Worm (Caenorhabditis elegans) whole organism, late embryonic: ENCODE data around the gene daf-31.

ENCODE experiments used
- F13H6.1 ChIP-seq: sonication (generic microtip); optimal IDR thresholded peaks from 2 replicates; lab custom pipeline; 2016; ENCODE audit warnings: missing genetic modification characterization, missing compliant biosample characterization
- K02D7.2 ChIP-seq: sonication (generic microtip); optimal IDR thresholded peaks from 2 replicates; lab custom pipeline; 2017; ENCODE audit warnings: mild to moderate bottlenecking, missing genetic modification characterization, missing compliant biosample characterization
- K09A11.1 ChIP-seq: sonication (generic microtip); optimal IDR thresholded peaks from 2 replicates; lab custom pipeline; 2017; ENCODE audit warnings: antibody characterized with exemption, mild to moderate bottlenecking, missing genetic modification characterization, missing compliant biosample characterization; ENCODE audit not compliant: insufficient read depth
- T23F11.4 ChIP-seq: fragments of 200-800 bp; sonication (Bioruptor generic); optimal IDR thresholded peaks from 2 replicates; lab custom pipeline; 2018; ENCODE audit warnings: mild to moderate bottlenecking, missing genetic modification characterization, missing compliant biosample characterization
- Y22D7AL.16 ChIP-seq: sonication (generic microtip); optimal IDR thresholded peaks from 2 replicates; lab custom pipeline; 2016; ENCODE audit warnings: missing genetic modification characterization, missing compliant biosample characterization
- ahr-1 ChIP-seq: sonication (generic microtip); optimal IDR thresholded peaks from 2 replicates; lab custom pipeline; 2016; ENCODE audit warnings: missing genetic modification characterization, missing compliant biosample characterization
- ama-1 ChIP-seq: fragments of 150-350 bp; optimal IDR thresholded peaks from 2 replicates; lab custom pipeline; 2014
- ceh-18 ChIP-seq: sonication (generic microtip); optimal IDR thresholded peaks from 2 replicates; lab custom pipeline; 2016; ENCODE audit warnings: missing genetic modification characterization, missing compliant biosample characterization
- ceh-19 ChIP-seq: fragments of 200-800 bp; sonication (Bioruptor generic); optimal IDR thresholded peaks from 2 replicates; lab custom pipeline; 2018; ENCODE audit warnings: mild to moderate bottlenecking, missing genetic modification characterization, missing compliant biosample characterization
- ceh-22 ChIP-seq: sonication (generic microtip); optimal IDR thresholded peaks from 2 replicates; lab custom pipeline; 2017; ENCODE audit warnings: missing biosample characterization, missing genetic modification characterization
- ceh-24 ChIP-seq: sonication (generic microtip); optimal IDR thresholded peaks from 2 replicates; lab custom pipeline; 2016; ENCODE audit warnings: mild to moderate bottlenecking, missing genetic modification characterization, missing compliant biosample characterization
- ceh-30 ChIP-seq: fragments of 150-350 bp; optimal IDR thresholded peaks from 2 replicates; lab custom pipeline; 2014; ENCODE audit warnings: missing biosample characterization, missing genetic modification characterization
- ceh-34 ChIP-seq: sonication (generic microtip); optimal IDR thresholded peaks from 2 replicates; lab custom pipeline; 2016; ENCODE audit warnings: mild to moderate bottlenecking, missing genetic modification characterization, missing compliant biosample characterization
- ceh-45 ChIP-seq: fragments of 200-800 bp; sonication (Bioruptor generic); IDR thresholded peaks from 2 replicates; pipeline ENCODE4 v1.3.6; 2022; ENCODE audit warnings: missing genetic modification reagents, missing genetic modification characterization, missing compliant biosample characterization
- ceh-48 ChIP-seq: sonication (generic microtip); optimal IDR thresholded peaks from 2 replicates; lab custom pipeline; 2016; ENCODE audit warnings: missing genetic modification characterization, inconsistent platforms, missing compliant biosample characterization
- che-1 ChIP-seq: sonication (generic microtip); optimal IDR thresholded peaks from 2 replicates; lab custom pipeline; 2016; ENCODE audit warnings: mild to moderate bottlenecking, missing genetic modification characterization, missing compliant biosample characterization
- dmd-4 ChIP-seq: sonication (generic microtip); optimal IDR thresholded peaks from 2 replicates; lab custom pipeline; 2016; ENCODE audit warnings: borderline replicate concordance, missing genetic modification characterization, missing compliant biosample characterization
- dve-1 ChIP-seq: sonication (generic microtip); optimal IDR thresholded peaks from 2 replicates; lab custom pipeline; 2017; ENCODE audit warnings: antibody characterized with exemption, mild to moderate bottlenecking, missing genetic modification characterization, missing compliant biosample characterization
- elt-2 ChIP-seq: sonication (generic microtip); optimal IDR thresholded peaks from 2 replicates; lab custom pipeline; 2016; ENCODE audit warnings: missing genetic modification reagents, missing genetic modification characterization, missing compliant biosample characterization
- ets-4 ChIP-seq: sonication (generic microtip); optimal IDR thresholded peaks from 2 replicates; lab custom pipeline; 2016; ENCODE audit warnings: missing genetic modification characterization, missing compliant biosample characterization
- fkh-10 ChIP-seq: fragments of 150-350 bp; optimal IDR thresholded peaks from 2 replicates; lab custom pipeline; 2014; ENCODE audit warnings: missing biosample characterization, missing genetic modification reagents, missing genetic modification characterization
- fkh-6 ChIP-seq: sonication (generic microtip); optimal IDR thresholded peaks from 2 replicates; lab custom pipeline; 2016; ENCODE audit warnings: missing genetic modification characterization, missing compliant biosample characterization
- hlh-13 ChIP-seq: fragments of 200-800 bp; sonication (Bioruptor generic); optimal IDR thresholded peaks from 2 replicates; lab custom pipeline; 2018; ENCODE audit warnings: mild to moderate bottlenecking, missing genetic modification characterization, missing compliant biosample characterization
- hlh-15 ChIP-seq: sonication (generic microtip); optimal IDR thresholded peaks from 2 replicates; lab custom pipeline; 2016; ENCODE audit warnings: missing genetic modification characterization, missing compliant biosample characterization
- hlh-30 ChIP-seq: sonication (generic microtip); optimal IDR thresholded peaks from 2 replicates; lab custom pipeline; 2017; ENCODE audit warnings: antibody characterized with exemption, missing genetic modification characterization, missing compliant biosample characterization; ENCODE audit not compliant: insufficient read depth
- hlh-6 ChIP-seq: sonication (generic microtip); optimal IDR thresholded peaks from 2 replicates; lab custom pipeline; 2016; ENCODE audit warnings: missing genotype, missing genetic modification characterization, missing compliant biosample characterization
- hlh-8 ChIP-seq: sonication (generic microtip); optimal IDR thresholded peaks from 2 replicates; lab custom pipeline; 2016; ENCODE audit warnings: missing genotype, missing genetic modification characterization, missing compliant biosample characterization
- lim-6 ChIP-seq: sonication (generic microtip); optimal IDR thresholded peaks from 2 replicates; lab custom pipeline; 2016; ENCODE audit warnings: missing genetic modification characterization, missing compliant biosample characterization
- nfya-1 ChIP-seq: sonication (generic microtip); optimal IDR thresholded peaks from 2 replicates; lab custom pipeline; 2017; ENCODE audit warnings: missing genetic modification characterization, mild to moderate bottlenecking, missing compliant biosample characterization, antibody characterized with exemption, moderate library complexity
- nhr-232 ChIP-seq: sonication (generic microtip); optimal IDR thresholded peaks from 2 replicates; lab custom pipeline; 2016; ENCODE audit warnings: missing genetic modification characterization, missing compliant biosample characterization
- odd-2 ChIP-seq: sonication (generic microtip); optimal IDR thresholded peaks from 2 replicates; lab custom pipeline; 2017; ENCODE audit warnings: antibody characterized with exemption, mild to moderate bottlenecking, missing genetic modification characterization, missing compliant biosample characterization
- pat-9 ChIP-seq: fragments of 200-800 bp; sonication (Bioruptor generic); optimal IDR thresholded peaks from 2 replicates; lab custom pipeline; 2018; ENCODE audit warnings: mild to moderate bottlenecking, missing genetic modification characterization, moderate library complexity, missing compliant biosample characterization
- pax-1 ChIP-seq: fragments of 150-350 bp; optimal IDR thresholded peaks from 2 replicates; lab custom pipeline; 2014; ENCODE audit warnings: missing biosample characterization, missing genetic modification characterization
- pha-2 ChIP-seq: sonication (generic microtip); optimal IDR thresholded peaks from 2 replicates; lab custom pipeline; 2017; ENCODE audit warnings: mild to moderate bottlenecking, missing genetic modification characterization, missing compliant biosample characterization
- pha-4 ChIP-seq: fragments of 150-350 bp; optimal IDR thresholded peaks from 2 replicates; lab custom pipeline; 2018; ENCODE audit warnings: missing biosample characterization, missing genetic modification reagents, missing genetic modification characterization
- pros-1 ChIP-seq: fragments of 150-350 bp; optimal IDR thresholded peaks from 2 replicates; lab custom pipeline; 2014; ENCODE audit warnings: missing biosample characterization, missing genetic modification reagents, missing genetic modification characterization
- rnt-1 ChIP-seq: sonication (generic microtip); optimal IDR thresholded peaks from 2 replicates; lab custom pipeline; 2016; ENCODE audit warnings: missing genetic modification characterization, missing compliant biosample characterization
- sdc-2 ChIP-seq: sonication (generic microtip); optimal IDR thresholded peaks from 2 replicates; lab custom pipeline; 2016; ENCODE audit warnings: missing genotype, missing genetic modification characterization, missing compliant biosample characterization
- sox-4 ChIP-seq: sonication (generic microtip); optimal IDR thresholded peaks from 2 replicates; lab custom pipeline; 2017; ENCODE audit warnings: mild to moderate bottlenecking, missing genetic modification characterization, inconsistent platforms, missing compliant biosample characterization
- tbx-2 ChIP-seq: sonication (generic microtip); optimal IDR thresholded peaks from 2 replicates; lab custom pipeline; 2016; ENCODE audit warnings: missing genetic modification characterization, missing compliant biosample characterization
- ttx-3 ChIP-seq: sonication (generic microtip); optimal IDR thresholded peaks from 2 replicates; lab custom pipeline; 2016; ENCODE audit warnings: missing genetic modification reagents, missing genetic modification characterization, missing compliant biosample characterization
- unc-3 ChIP-seq, 2 experiments: fragments of 200-800 bp in 1 of 2; sonication (Bioruptor generic) in 1 of 2; sonication (generic microtip) in 1 of 2; conservative IDR thresholded peaks in 1 of 2; optimal IDR thresholded peaks in 1 of 2; 2 replicates each; pipeline versions ENCODE4 v1.3.6 to Lab custom; 2016 to 2022; ENCODE audit warnings: missing compliant biosample characterization in 2 of 2, missing genetic modification characterization in 2 of 2, missing genetic modification reagents in 1 of 2
- unc-42 ChIP-seq: sonication (generic microtip); optimal IDR thresholded peaks from 2 replicates; lab custom pipeline; 2016; ENCODE audit warnings: missing genotype, missing genetic modification characterization, missing compliant biosample characterization
- zip-5 ChIP-seq: sonication (generic microtip); optimal IDR thresholded peaks from 2 replicates; lab custom pipeline; 2016; ENCODE audit warnings: missing genetic modification characterization, missing compliant biosample characterization
- ztf-16 ChIP-seq: sonication (generic microtip); optimal IDR thresholded peaks from 2 replicates; lab custom pipeline; 2017; ENCODE audit warnings: missing genetic modification characterization, missing compliant biosample characterization

Gene daf-31

ce11 chrIV:8255221-8255620, 34.9 kb upstream of the daf-31 start:
- no peak for TF ChIP-seq ceh-34

DNA sequence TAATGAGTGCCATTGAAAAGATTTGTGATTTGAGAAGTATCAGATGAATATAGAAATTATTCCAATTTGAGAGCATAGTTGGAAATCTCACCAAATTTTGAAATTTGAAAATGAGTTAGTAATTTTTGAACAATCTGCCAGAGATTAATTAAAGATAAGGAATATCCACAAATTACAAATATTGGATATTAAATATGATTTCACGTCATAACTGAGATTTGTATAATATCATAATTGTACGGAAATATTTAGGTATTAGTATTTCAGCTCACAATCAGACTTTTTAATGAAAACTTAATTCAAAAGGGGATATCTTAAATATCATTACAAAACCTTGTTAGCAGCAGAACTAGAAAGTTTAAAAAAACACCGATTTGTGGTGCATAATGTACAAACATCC, 30.2 kb upstream of the daf-31 start, which contains the start of gene K07H8.7:
TSS of gene K07H8.7 (minus strand) at position 101 of the 400 bp plus-strand sequence.
- TF ChIP-seq nfya-1 (tag; lab: Kevin White, UChicago) (no peak), ttx-3 (tag; lab: Kevin White, UChicago) (no peak), rnt-1 (no peak), hlh-8 (tag; lab: Kevin White, UChicago) (no peak), ama-1 (lab: Kevin White, UChicago) (no peak), ceh-19 (GFP tag; lab: Kevin White, UChicago) (no peak), ceh-34 (no peak), sox-4 (tag; lab: Kevin White, UChicago) (no peak), pat-9 (tag; lab: Kevin White, UChicago) (no peak), unc-42 (tag; lab: Kevin White, UChicago) (no peak), odd-2 (tag; lab: Kevin White, UChicago) (no peak), dmd-4 (tag; lab: Kevin White, UChicago) (no peak), unc-3 (GFP tag; conservative IDR thresholded peaks at IDR 0.05; lab: Robert Waterston, UW) (no peak), unc-3 (tag; optimal IDR thresholded peaks at IDR 0.05; lab: Kevin White, UChicago) (no peak), ceh-30 (no peak), ceh-45 (GFP tag; lab: Robert Waterston, UW) (no peak), hlh-13 (GFP tag; lab: Kevin White, UChicago) (no peak), ceh-48 (tag; lab: Kevin White, UChicago) (no peak), ceh-24 (tag; lab: Kevin White, UChicago) (no peak), elt-2 (tag; lab: Kevin White, UChicago) (no peak), zip-5 (tag; lab: Kevin White, UChicago) (no peak)

ce11 chrIV:8260848-8261638, 29.0 kb upstream of the daf-31 start, which contains the start of gene vit-6:
TSS of gene vit-6 (plus strand) at chrIV:8261157.
- no peak for TF ChIP-seq pha-4 (tag; lab: Kevin White, UChicago)
- no peak for TF ChIP-seq lim-6 (tag; lab: Kevin White, UChicago)
- no peak for TF ChIP-seq fkh-10 (GFP tag; lab: Kevin White, UChicago)
- no peak for TF ChIP-seq nhr-232 (tag; lab: Kevin White, UChicago)
- TF ChIP-seq ahr-1 (tag; lab: Kevin White, UChicago) = no peak
- TF ChIP-seq ceh-34 = no peak
- no peak for TF ChIP-seq ceh-18 (tag; lab: Kevin White, UChicago)
- TF ChIP-seq hlh-30 (tag; lab: Kevin White, UChicago) = no peak
- no peak for TF ChIP-seq hlh-15 (tag; lab: Kevin White, UChicago)
- TF ChIP-seq ceh-48 (tag; lab: Kevin White, UChicago) = no peak
- TF ChIP-seq fkh-6 (tag; lab: Kevin White, UChicago) = no peak
- no peak for TF ChIP-seq sox-4 (tag; lab: Kevin White, UChicago)
- TF ChIP-seq ceh-22 (tag; lab: Kevin White, UChicago) = no peak
- no peak for TF ChIP-seq nfya-1 (tag; lab: Kevin White, UChicago)
- TF ChIP-seq ets-4 (tag; lab: Kevin White, UChicago) = no peak
- no peak for TF ChIP-seq K09A11.1 (tag; lab: Kevin White, UChicago)
- TF ChIP-seq pha-2 (tag; lab: Kevin White, UChicago) = no peak
- TF ChIP-seq sdc-2 (tag; lab: Kevin White, UChicago) = no peak

ce11 chrIV:8262671-8263070, 27.4 kb upstream of the daf-31 start:
- TF ChIP-seq pax-1 (no peak), ztf-16 (tag; lab: Kevin White, UChicago) (no peak), dve-1 (tag; lab: Kevin White, UChicago) (no peak), pha-4 (tag; lab: Kevin White, UChicago) (no peak), odd-2 (tag; lab: Kevin White, UChicago) (no peak), che-1 (tag; lab: Kevin White, UChicago) (no peak), hlh-30 (tag; lab: Kevin White, UChicago) (no peak), T23F11.4 (GFP tag; lab: Kevin White, UChicago) (no peak), ceh-24 (tag; lab: Kevin White, UChicago) (no peak), tbx-2 (tag; lab: Kevin White, UChicago) (no peak), F13H6.1 (tag; lab: Kevin White, UChicago) (no peak), Y22D7AL.16 (tag; lab: Kevin White, UChicago) (no peak), K02D7.2 (tag; lab: Kevin White, UChicago) (no peak), pros-1 (tag; lab: Kevin White, UChicago) (no peak), K09A11.1 (tag; lab: Kevin White, UChicago) (no peak), hlh-6 (tag; lab: Kevin White, UChicago) (no peak)
